Worm (Caenorhabditis elegans) whole organism, L3 larva: Measurements from ENCODE around the gene spp-28.

Source experiments
- R02D3.7 ChIP-seq: fragments of 150-350 bp; optimal IDR thresholded peaks from 2 replicates; lab custom pipeline; 2014; ENCODE audit warnings: missing biosample characterization, missing genetic modification characterization
- aly-2 ChIP-seq: fragments of 150-350 bp; optimal IDR thresholded peaks from 2 replicates; lab custom pipeline; 2014; ENCODE audit warnings: missing biosample characterization, missing genetic modification characterization
- ama-1 ChIP-seq: fragments of 150-350 bp; optimal IDR thresholded peaks from 2 replicates; lab custom pipeline; 2018
- ceh-28 ChIP-seq: fragments of 150-350 bp; optimal IDR thresholded peaks from 2 replicates; lab custom pipeline; 2014; ENCODE audit warnings: missing biosample characterization, missing genetic modification reagents, missing genetic modification characterization
- ceh-82 ChIP-seq: fragments of 150-350 bp; optimal IDR thresholded peaks from 2 replicates; lab custom pipeline; 2014; ENCODE audit warnings: missing biosample characterization, missing genetic modification characterization
- ceh-9 ChIP-seq: sonication (generic microtip); optimal IDR thresholded peaks from 2 replicates; lab custom pipeline; 2018; ENCODE audit warnings: missing biosample characterization, missing genetic modification characterization
- daf-12 ChIP-seq: fragments of 150-350 bp; optimal IDR thresholded peaks from 2 replicates; lab custom pipeline; 2014; ENCODE audit warnings: missing biosample characterization, missing genetic modification reagents, missing genetic modification characterization
- egl-27 ChIP-seq: sonication (generic microtip); optimal IDR thresholded peaks from 4 replicates; lab custom pipeline; 2017; ENCODE audit warnings: missing biosample characterization, missing genetic modification reagents, missing genetic modification characterization
- egl-5 ChIP-seq: fragments of 150-350 bp; optimal IDR thresholded peaks from 2 replicates; lab custom pipeline; 2017; ENCODE audit warnings: missing biosample characterization, missing genetic modification reagents, missing genetic modification characterization, inconsistent platforms
- elt-1 ChIP-seq: fragments of 150-350 bp; optimal IDR thresholded peaks from 2 replicates; lab custom pipeline; 2014; ENCODE audit warnings: missing biosample characterization, missing genetic modification characterization
- eor-1 ChIP-seq, 2 experiments: fragments of 150-350 bp; optimal IDR thresholded peaks; 2 replicates each; lab custom pipeline; 2014 to 2018; ENCODE audit warnings: missing biosample characterization in 2 of 2, missing genetic modification characterization in 2 of 2
- fkh-10 ChIP-seq: sonication (generic microtip); optimal IDR thresholded peaks from 2 replicates; lab custom pipeline; 2017; ENCODE audit warnings: missing biosample characterization, missing genetic modification reagents, missing genetic modification characterization
- fkh-2 ChIP-seq: fragments of 150-350 bp; optimal IDR thresholded peaks from 2 replicates; lab custom pipeline; 2014; ENCODE audit warnings: missing biosample characterization, missing genetic modification reagents, missing genetic modification characterization
- fos-1 ChIP-seq: fragments of 150-350 bp; optimal IDR thresholded peaks from 2 replicates; lab custom pipeline; 2014; ENCODE audit warnings: missing biosample characterization, missing genetic modification characterization
- hmg-11 ChIP-seq: sonication (generic microtip); optimal IDR thresholded peaks from 2 replicates; lab custom pipeline; 2016; ENCODE audit warnings: missing genetic modification characterization, missing compliant biosample characterization
- jun-1 ChIP-seq: fragments of 150-350 bp; optimal IDR thresholded peaks from 2 replicates; lab custom pipeline; 2014; ENCODE audit warnings: missing biosample characterization, missing genetic modification reagents, missing genetic modification characterization
- lin-15B ChIP-seq: fragments of 150-350 bp; optimal IDR thresholded peaks from 2 replicates; lab custom pipeline; 2014; ENCODE audit warnings: missing biosample characterization, missing genetic modification characterization
- lin-39 ChIP-seq: fragments of 150-350 bp; optimal IDR thresholded peaks from 2 replicates; lab custom pipeline; 2018; ENCODE audit warnings: missing biosample characterization, missing genetic modification reagents, missing genetic modification characterization
- lsy-12 ChIP-seq: sonication (generic microtip); optimal IDR thresholded peaks from 2 replicates; lab custom pipeline; 2016; ENCODE audit warnings: mild to moderate bottlenecking, missing genetic modification characterization, missing compliant biosample characterization
- mml-1 ChIP-seq: fragments of 150-350 bp; sonication (generic microtip); optimal IDR thresholded peaks from 3 replicates; lab custom pipeline; 2014; ENCODE audit warnings: missing biosample characterization, missing genetic modification characterization
- nfya-1 ChIP-seq: sonication (generic microtip); optimal IDR thresholded peaks from 2 replicates; lab custom pipeline; 2017; ENCODE audit warnings: missing genetic modification characterization, mild to moderate bottlenecking, missing compliant biosample characterization, antibody characterized with exemption, moderate library complexity; ENCODE audit not compliant: insufficient read depth
- nhr-23 ChIP-seq: fragments of 150-350 bp; optimal IDR thresholded peaks from 2 replicates; lab custom pipeline; 2014; ENCODE audit warnings: missing biosample characterization, missing genetic modification reagents, missing genetic modification characterization
- nhr-237 ChIP-seq: fragments of 150-350 bp; optimal IDR thresholded peaks from 2 replicates; lab custom pipeline; 2014; ENCODE audit warnings: missing biosample characterization, missing genetic modification characterization
- nhr-28 ChIP-seq: fragments of 150-350 bp; optimal IDR thresholded peaks from 2 replicates; lab custom pipeline; 2014; ENCODE audit warnings: missing biosample characterization, missing genetic modification characterization
- nhr-76 ChIP-seq: fragments of 150-350 bp; sonication (generic microtip); optimal IDR thresholded peaks from 5 replicates; lab custom pipeline; 2014; ENCODE audit warnings: missing biosample characterization, missing genetic modification characterization
- pha-4 ChIP-seq: fragments of 150-350 bp; optimal IDR thresholded peaks from 2 replicates; lab custom pipeline; 2014; ENCODE audit warnings: missing biosample characterization, missing genetic modification reagents, missing genetic modification characterization
- pqm-1 ChIP-seq: fragments of 150-350 bp; optimal IDR thresholded peaks from 2 replicates; lab custom pipeline; 2017; ENCODE audit warnings: missing biosample characterization, missing genetic modification characterization, inconsistent platforms
- sea-2 ChIP-seq: fragments of 150-350 bp; sonication (generic microtip); optimal IDR thresholded peaks from 4 replicates; lab custom pipeline; 2014; ENCODE audit warnings: missing biosample characterization, missing genetic modification reagents, missing genetic modification characterization
- skn-1 ChIP-seq: fragments of 150-350 bp; optimal IDR thresholded peaks from 2 replicates; lab custom pipeline; 2014; ENCODE audit warnings: missing biosample characterization, missing genetic modification characterization
- snpc-4 ChIP-seq: fragments of 150-350 bp; optimal IDR thresholded peaks from 2 replicates; lab custom pipeline; 2014; ENCODE audit warnings: missing biosample characterization, missing genetic modification characterization
- tbx-2 ChIP-seq: sonication (generic microtip); optimal IDR thresholded peaks from 2 replicates; lab custom pipeline; 2016; ENCODE audit warnings: mild to moderate bottlenecking, missing genetic modification characterization, missing compliant biosample characterization
- unc-39 ChIP-seq: sonication (generic microtip); optimal IDR thresholded peaks from 4 replicates; lab custom pipeline; 2017; ENCODE audit warnings: missing biosample characterization, missing genetic modification characterization
- unc-62 ChIP-seq: fragments of 150-350 bp; sonication (generic microtip); optimal IDR thresholded peaks from 4 replicates; lab custom pipeline; 2014; ENCODE audit warnings: missing biosample characterization, missing genetic modification reagents, missing genetic modification characterization
- zag-1 ChIP-seq: fragments of 150-350 bp; optimal IDR thresholded peaks from 2 replicates; lab custom pipeline; 2014; ENCODE audit warnings: missing biosample characterization, missing genetic modification characterization
- ztf-4 ChIP-seq: fragments of 150-350 bp; optimal IDR thresholded peaks from 2 replicates; lab custom pipeline; 2014; ENCODE audit warnings: missing biosample characterization, missing genetic modification characterization

spp-28 gene

DNA sequence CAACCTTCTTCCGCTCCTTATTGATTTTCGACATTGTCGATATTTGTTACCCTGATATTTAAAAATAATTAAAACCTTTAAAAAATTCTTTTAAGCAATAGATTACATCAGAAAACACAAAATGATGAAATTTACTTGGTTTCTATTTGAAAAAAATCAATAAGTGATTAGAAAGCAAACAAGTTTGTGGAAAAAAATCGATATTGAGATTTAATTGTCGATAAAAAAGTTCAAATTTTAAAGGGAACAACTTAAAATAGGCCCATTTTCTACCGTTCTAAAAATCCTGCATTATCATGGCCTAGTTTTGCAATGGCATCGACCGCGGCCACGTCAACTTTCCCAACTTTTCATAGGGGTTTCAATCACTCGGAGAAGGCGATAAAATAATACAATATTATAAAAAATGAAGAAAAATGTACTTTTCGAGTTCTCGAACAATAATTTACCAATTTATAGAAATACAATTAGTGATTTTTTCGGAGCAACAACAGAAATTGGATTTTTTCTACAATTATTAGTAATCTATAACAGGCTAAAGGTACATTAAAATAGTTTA lies 3.3 kb downstream of the spp-28 start, which contains the start of gene lars-1 (continued):
- TF ChIP-seq fkh-10: no peak
- no peak for TF ChIP-seq egl-5

DNA sequence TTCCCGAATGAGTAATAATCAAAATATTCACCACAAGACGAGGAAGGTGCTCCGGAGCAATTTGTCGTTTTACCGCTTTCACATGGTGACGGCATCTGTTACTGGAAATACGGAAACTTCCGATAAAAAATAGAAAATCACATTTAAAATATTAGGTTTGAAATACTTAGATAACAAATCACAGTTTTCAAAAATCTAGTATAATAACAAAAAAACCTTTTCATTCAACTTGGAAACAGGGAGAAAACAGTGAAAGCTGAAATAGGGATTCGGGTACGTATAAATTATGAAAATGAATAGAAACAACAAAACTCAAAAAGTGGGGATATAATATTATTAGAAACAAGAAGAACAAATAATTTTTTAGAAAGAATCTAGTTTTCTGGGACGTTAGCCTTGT lies 8.8 kb downstream of the spp-28 start, which contains the start of gene C16C10.1:
C16C10.1 (minus strand) TSS at position 101 of the 400 bp plus-strand sequence.
- TF ChIP-seq egl-5 (no peak), ama-1 (lab: Kevin White, UChicago) (no peak), ztf-4 (tag; lab: Kevin White, UChicago) (no peak), ceh-28 (tag; lab: Kevin White, UChicago) (no peak), fkh-2 (tag; lab: Kevin White, UChicago) (no peak), fos-1 (tag; lab: Kevin White, UChicago) (no peak), jun-1 (tag; lab: Kevin White, UChicago) (no peak), nhr-28 (tag; lab: Kevin White, UChicago) (no peak), nhr-237 (tag; lab: Kevin White, UChicago) (no peak), aly-2 (no peak), zag-1 (no peak), lin-15B (tag; lab: Kevin White, UChicago) (no peak), fkh-10 (no peak), lsy-12 (no peak), R02D3.7 (tag; lab: Kevin White, UChicago) (no peak), elt-1 (tag; lab: Kevin White, UChicago) (no peak), tbx-2 (tag; lab: Kevin White, UChicago) (no peak), ceh-82 (no peak), hmg-11 (no peak), nhr-76 (no peak)

DNA sequence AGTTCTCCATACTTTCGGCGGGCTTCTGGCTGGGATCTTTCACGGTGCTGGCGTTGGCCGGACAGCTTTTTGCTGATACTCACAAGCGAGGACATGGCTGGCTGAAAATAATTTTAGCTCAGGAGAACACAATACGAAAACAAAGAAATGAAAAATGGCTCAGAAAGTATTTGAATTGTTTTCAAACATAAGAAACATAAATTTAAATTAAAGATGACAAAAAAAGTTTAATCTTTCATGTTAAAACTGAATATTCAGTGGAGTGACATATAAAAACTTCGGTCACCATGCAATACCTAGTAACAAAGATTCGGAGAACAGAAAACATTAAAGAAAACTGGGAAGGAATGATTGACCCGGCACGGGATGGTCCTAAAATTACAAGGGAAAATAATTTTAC lies 11.6 kb downstream of the spp-28 start, which contains the start of gene C16C10.2:
C16C10.2 (minus strand) TSS at position 101 of the 400 bp plus-strand sequence.
- TF ChIP-seq daf-12 (no peak), nhr-76 (no peak), nhr-23 (tag; lab: Kevin White, UChicago) (no peak), nfya-1 (tag; lab: Kevin White, UChicago) (no peak), ceh-28 (tag; lab: Kevin White, UChicago) (no peak), egl-5 (no peak), mml-1 (tag; lab: Kevin White, UChicago) (no peak), ama-1 (lab: Kevin White, UChicago) (no peak), ceh-9 (tag; lab: Kevin White, UChicago) (no peak), egl-27 (no peak), R02D3.7 (tag; lab: Kevin White, UChicago) (no peak), pha-4 (no peak), eor-1 (tag; optimal IDR thresholded peaks at IDR 0.05; lab: Kevin White, UChicago) (no peak), pqm-1 (tag; lab: Kevin White, UChicago) (no peak), unc-62 (GFP tag; lab: Kevin White, UChicago) (no peak), sea-2 (GFP tag; lab: Kevin White, UChicago) (no peak), hmg-11 (no peak), snpc-4 (tag; lab: Kevin White, UChicago) (no peak), tbx-2 (tag; lab: Kevin White, UChicago) (no peak), lin-15B (tag; lab: Kevin White, UChicago) (no peak)

DNA sequence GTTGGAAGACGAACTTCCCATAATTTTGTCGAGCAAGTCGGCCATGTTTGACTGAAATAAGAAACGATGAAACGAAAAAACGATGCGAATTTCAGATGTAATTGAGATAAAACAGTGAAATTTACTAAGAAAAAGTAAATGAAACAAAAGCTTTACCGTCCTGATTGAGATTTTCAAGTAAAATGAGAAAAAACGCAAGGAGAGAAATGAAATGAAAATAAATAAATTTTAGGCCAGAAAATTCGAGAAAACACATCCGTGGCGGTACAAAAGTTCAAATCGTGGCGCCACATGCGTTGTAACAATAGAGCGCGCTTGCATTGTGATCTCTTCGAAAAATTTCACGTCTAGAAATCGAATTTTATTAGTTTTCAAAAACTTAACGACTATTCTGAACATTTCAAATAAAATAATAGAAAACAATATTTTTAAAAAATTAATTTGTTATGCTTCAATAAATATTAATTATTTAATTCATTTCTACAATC lies 14.0 kb downstream of the spp-28 start, which contains the start of the genes hrde-1 and C16C10.13:
hrde-1 (minus strand) TSS at position 51 of the 488 bp plus-strand sequence.
C16C10.13 (plus strand) TSS at position 332 of the 488 bp plus-strand sequence.
- no peak for TF ChIP-seq nhr-237 (tag; lab: Kevin White, UChicago)
- no peak for TF ChIP-seq ztf-4 (tag; lab: Kevin White, UChicago)
- TF ChIP-seq lin-39: no peak
- no peak for TF ChIP-seq fkh-2 (tag; lab: Kevin White, UChicago)
- no peak for TF ChIP-seq skn-1 (tag; lab: Kevin White, UChicago)
- TF ChIP-seq unc-39 (tag; lab: Kevin White, UChicago): no peak
- TF ChIP-seq eor-1 (tag; optimal IDR thresholded peaks at IDR 0.05; lab: Kevin White, UChicago): no peak
- TF ChIP-seq ceh-82: no peak
